Fruit fly (Drosophila melanogaster) whole organism, adult: ENCODE data around the gene Mco1.

Source experiments
- CG33017 ChIP-seq: fragments of 200-800 bp; sonication (Bioruptor generic); optimal IDR thresholded peaks from 2 replicates; lab custom pipeline; 2018; ENCODE audit warnings: missing biosample characterization, mild to moderate bottlenecking, missing genetic modification characterization, moderate library complexity
- CG5204 ChIP-seq: fragments of 200-800 bp; sonication (Bioruptor generic); optimal IDR thresholded peaks from 2 replicates; lab custom pipeline; 2016; ENCODE audit warnings: missing biosample characterization, missing genetic modification characterization
- Clk ChIP-seq: fragments of 200-800 bp; sonication (Bioruptor generic); optimal IDR thresholded peaks from 2 replicates; lab custom pipeline; 2017; ENCODE audit warnings: missing biosample characterization, missing genetic modification characterization
- Hr96 ChIP-seq: fragments of 200-800 bp; sonication (Bioruptor generic); optimal IDR thresholded peaks from 2 replicates; lab custom pipeline; 2016; ENCODE audit warnings: missing biosample characterization, missing genetic modification characterization
- Mnt ChIP-seq: fragments of 200-800 bp; sonication (Bioruptor generic); optimal IDR thresholded peaks from 2 replicates; lab custom pipeline; 2016; ENCODE audit warnings: missing biosample characterization, mild to moderate bottlenecking, missing genetic modification characterization
- bab1 ChIP-seq: fragments of 200-800 bp; sonication (Bioruptor generic); optimal IDR thresholded peaks from 3 replicates; lab custom pipeline; 2019; ENCODE audit warnings: missing biosample characterization, mild to moderate bottlenecking, missing genetic modification characterization, moderate library complexity
- cic ChIP-seq: fragments of 200-800 bp; sonication (Bioruptor generic); optimal IDR thresholded peaks from 2 replicates; lab custom pipeline; 2017; ENCODE audit warnings: missing biosample characterization, mild to moderate bottlenecking, missing genetic modification characterization, moderate library complexity
- kay ChIP-seq: fragments of 200-800 bp; sonication (Bioruptor generic); peaks from one replicate; lab custom pipeline; 2016; ENCODE audit warnings: missing biosample characterization, missing genetic modification characterization, borderline replicate concordance
- ovo ChIP-seq: fragments of 200-800 bp; sonication (Bioruptor generic); optimal IDR thresholded peaks from 2 replicates; lab custom pipeline; 2016; ENCODE audit warnings: missing biosample characterization, missing genetic modification characterization
- tj ChIP-seq: fragments of 200-800 bp; sonication (Bioruptor generic); optimal IDR thresholded peaks from 3 replicates; lab custom pipeline; 2017; ENCODE audit warnings: missing biosample characterization, mild to moderate bottlenecking, missing genetic modification characterization, moderate library complexity
- toe ChIP-seq: fragments of 200-800 bp; sonication (Bioruptor generic); optimal IDR thresholded peaks from 2 replicates; lab custom pipeline; 2016; ENCODE audit warnings: missing biosample characterization, missing genetic modification characterization

- TF ChIP-seq toe (GFP tag; lab: Kevin White, UChicago) (no peak), Hr96 (no peak), kay (GFP tag; lab: Kevin White, UChicago) (no peak), Mnt (GFP tag; lab: Kevin White, UChicago) (no peak), CG33017 (tag; lab: Kevin White, UChicago) (no peak), Clk (GFP tag; lab: Kevin White, UChicago) (no peak), ovo (GFP tag; lab: Kevin White, UChicago) (no peak), bab1 (no peak), cic (GFP tag; lab: Kevin White, UChicago) (no peak), tj (GFP tag; lab: Kevin White, UChicago) (no peak), CG5204 (GFP tag; lab: Kevin White, UChicago) (no peak)
Observed at dm6 chr2L:9424193-9424592, 7.8 kb downstream of the Mco1 start.
